Fruit fly (Drosophila melanogaster) whole organism, prepupa: Measurements from ENCODE around the gene Evi5.
A peak's percentile ranks its signal among the peaks of the same experiment; 100 is the strongest.

Source experiments
- Blimp-1 ChIP-seq: fragments of 200-800 bp; sonication (Bioruptor generic); optimal IDR thresholded peaks from 3 replicates; lab custom pipeline; 2017; ENCODE audit warnings: missing biosample characterization, missing genetic modification characterization, mild to moderate bottlenecking, moderate library complexity, missing genetic modification reagents
- CG10631 ChIP-seq: fragments of 200-800 bp; sonication (Bioruptor generic); optimal IDR thresholded peaks from 2 replicates; lab custom pipeline; 2016; ENCODE audit warnings: missing biosample characterization, missing genetic modification characterization
- CG10669 ChIP-seq: fragments of 200-800 bp; sonication (Bioruptor generic); optimal IDR thresholded peaks from 3 replicates; lab custom pipeline; 2018; ENCODE audit warnings: missing biosample characterization, mild to moderate bottlenecking, missing genetic modification characterization, moderate library complexity
- CG15336 ChIP-seq: fragments of 200-800 bp; sonication (Bioruptor generic); IDR thresholded peaks from 2 replicates; pipeline ENCODE4 v1.3.6; 2022; ENCODE audit warnings: missing biosample characterization, missing genetic modification characterization
- CG1621 ChIP-seq: fragments of 200-800 bp; sonication (Bioruptor generic); optimal IDR thresholded peaks from 3 replicates; lab custom pipeline; 2018; ENCODE audit warnings: missing biosample characterization, mild to moderate bottlenecking, missing genetic modification characterization
- CG16779 ChIP-seq: fragments of 200-800 bp; sonication (Bioruptor generic); optimal IDR thresholded peaks from 3 replicates; lab custom pipeline; 2017; ENCODE audit warnings: missing biosample characterization, mild to moderate bottlenecking, missing genetic modification characterization
- CG3032 ChIP-seq: fragments of 200-800 bp; optimal IDR thresholded peaks from 2 replicates; lab custom pipeline; 2019; ENCODE audit warnings: missing biosample characterization, mild to moderate bottlenecking, missing genetic modification characterization, moderate library complexity
- CG31627 ChIP-seq: fragments of 200-800 bp; sonication (Bioruptor generic); optimal IDR thresholded peaks from 3 replicates; lab custom pipeline; 2016; ENCODE audit warnings: missing biosample characterization, missing genetic modification characterization
- CG34406 ChIP-seq: fragments of 200-800 bp; sonication (Bioruptor generic); optimal IDR thresholded peaks from 3 replicates; lab custom pipeline; 2016; ENCODE audit warnings: missing biosample characterization, missing genetic modification characterization
- CG4318 ChIP-seq: fragments of 200-800 bp; sonication (Bioruptor generic); optimal IDR thresholded peaks from 3 replicates; lab custom pipeline; 2017; ENCODE audit warnings: missing biosample characterization, mild to moderate bottlenecking, missing genetic modification characterization
- CG6792 ChIP-seq: fragments of 200-800 bp; sonication (Bioruptor generic); optimal IDR thresholded peaks from 3 replicates; lab custom pipeline; 2016; ENCODE audit warnings: missing biosample characterization, missing genetic modification characterization
- CG6808 ChIP-seq: fragments of 200-800 bp; sonication (Bioruptor generic); optimal IDR thresholded peaks from 3 replicates; lab custom pipeline; 2017; ENCODE audit warnings: missing biosample characterization, missing genetic modification characterization, mild to moderate bottlenecking, moderate library complexity, missing genetic modification reagents
- CG6854 ChIP-seq: fragments of 200-800 bp; sonication (Bioruptor generic); optimal IDR thresholded peaks from 2 replicates; lab custom pipeline; 2017; ENCODE audit warnings: missing biosample characterization, mild to moderate bottlenecking, missing genetic modification characterization
- CG7368 ChIP-seq: fragments of 200-800 bp; sonication (Bioruptor generic); optimal IDR thresholded peaks from 3 replicates; lab custom pipeline; 2016; ENCODE audit warnings: missing biosample characterization, missing genetic modification characterization
- CG8119 ChIP-seq: fragments of 200-800 bp; sonication (Bioruptor generic); IDR thresholded peaks from 3 replicates; pipeline ENCODE4 v1.3.6; 2022; ENCODE audit warnings: missing biosample characterization, missing genetic modification characterization
- CG8319 ChIP-seq: fragments of 200-800 bp; sonication (Bioruptor generic); optimal IDR thresholded peaks from 3 replicates; lab custom pipeline; 2016; ENCODE audit warnings: missing biosample characterization, missing genetic modification characterization
- CG8632 ChIP-seq: fragments of 200-800 bp; sonication (Bioruptor generic); optimal IDR thresholded peaks from 3 replicates; lab custom pipeline; 2016; ENCODE audit warnings: missing biosample characterization, missing genetic modification characterization
- CG9139 ChIP-seq: fragments of 200-800 bp; sonication (Bioruptor generic); optimal IDR thresholded peaks from 3 replicates; lab custom pipeline; 2017; ENCODE audit warnings: missing biosample characterization, mild to moderate bottlenecking, missing genetic modification characterization
- Eip78C ChIP-seq: fragments of 200-800 bp; sonication (Bioruptor generic); peaks from one replicate; lab custom pipeline; 2016; ENCODE audit warnings: missing biosample characterization, missing genetic modification characterization
- Eip93F ChIP-seq: fragments of 200-800 bp; sonication (Bioruptor generic); optimal IDR thresholded peaks from 2 replicates; lab custom pipeline; 2016; ENCODE audit warnings: missing biosample characterization, mild to moderate bottlenecking, missing genetic modification characterization
- Ets21C ChIP-seq: fragments of 200-800 bp; sonication (Bioruptor generic); optimal IDR thresholded peaks from 3 replicates; lab custom pipeline; 2016; ENCODE audit warnings: missing biosample characterization, missing genetic modification characterization
- Ets96B ChIP-seq: fragments of 200-800 bp; optimal IDR thresholded peaks from 2 replicates; lab custom pipeline; 2019; ENCODE audit warnings: missing biosample characterization, mild to moderate bottlenecking, missing genetic modification characterization, moderate library complexity
- Gug ChIP-seq: fragments of 200-800 bp; sonication (Bioruptor generic); IDR thresholded peaks from 2 replicates; pipeline ENCODE4 v1.3.6; 2022; ENCODE audit warnings: missing biosample characterization, missing genetic modification characterization
- Hr39 ChIP-seq: fragments of 200-800 bp; sonication (Bioruptor generic); optimal IDR thresholded peaks from 2 replicates; lab custom pipeline; 2016; ENCODE audit warnings: missing biosample characterization, missing genetic modification characterization
- Lpt ChIP-seq: fragments of 200-800 bp; sonication (Bioruptor generic); optimal IDR thresholded peaks from 3 replicates; lab custom pipeline; 2016; ENCODE audit warnings: missing biosample characterization, missing genetic modification characterization
- Met ChIP-seq: fragments of 200-800 bp; sonication (Bioruptor generic); optimal IDR thresholded peaks from 3 replicates; lab custom pipeline; 2016; ENCODE audit warnings: missing biosample characterization, missing genetic modification characterization
- Smox ChIP-seq: fragments of 200-800 bp; sonication (Bioruptor generic); optimal IDR thresholded peaks from 3 replicates; lab custom pipeline; 2016; ENCODE audit warnings: missing biosample characterization, missing genetic modification characterization
- Sox102F ChIP-seq: fragments of 200-800 bp; sonication (Bioruptor generic); optimal IDR thresholded peaks from 2 replicates; lab custom pipeline; 2016; ENCODE audit warnings: missing biosample characterization, mild to moderate bottlenecking, missing genetic modification characterization
- Sox14 ChIP-seq: fragments of 200-800 bp; sonication (Bioruptor generic); optimal IDR thresholded peaks from 3 replicates; lab custom pipeline; 2016; ENCODE audit warnings: missing biosample characterization, missing genetic modification characterization
- Sox15 ChIP-seq: fragments of 200-800 bp; sonication (Bioruptor generic); optimal IDR thresholded peaks from 3 replicates; lab custom pipeline; 2016; ENCODE audit warnings: missing biosample characterization, missing genetic modification characterization
- acj6 ChIP-seq: fragments of 200-800 bp; sonication (Bioruptor generic); optimal IDR thresholded peaks from 3 replicates; lab custom pipeline; 2016; ENCODE audit warnings: missing biosample characterization, missing genetic modification characterization
- cyc ChIP-seq: fragments of 200-800 bp; sonication (Bioruptor generic); optimal IDR thresholded peaks from 3 replicates; lab custom pipeline; 2016; ENCODE audit warnings: missing biosample characterization, missing genetic modification characterization
- dac ChIP-seq: fragments of 200-800 bp; sonication (Bioruptor generic); optimal IDR thresholded peaks from 2 replicates; lab custom pipeline; 2017; ENCODE audit warnings: missing biosample characterization, mild to moderate bottlenecking, missing genetic modification characterization
- dsx ChIP-seq: fragments of 200-800 bp; optimal IDR thresholded peaks from 3 replicates; lab custom pipeline; 2019; ENCODE audit warnings: missing biosample characterization, mild to moderate bottlenecking, missing genetic modification characterization, moderate library complexity; ENCODE audit not compliant: poor library complexity, severe bottlenecking
- esn ChIP-seq: fragments of 200-800 bp; sonication (Bioruptor generic); optimal IDR thresholded peaks from 2 replicates; lab custom pipeline; 2016; ENCODE audit warnings: missing biosample characterization, mild to moderate bottlenecking, missing genetic modification characterization, moderate library complexity
- fd59A ChIP-seq: fragments of 200-800 bp; sonication (Bioruptor generic); optimal IDR thresholded peaks from 2 replicates; lab custom pipeline; 2017; ENCODE audit warnings: missing biosample characterization, mild to moderate bottlenecking, missing genetic modification characterization, missing genetic modification reagents
- fd85E ChIP-seq: fragments of 200-800 bp; sonication (Bioruptor generic); optimal IDR thresholded peaks from 3 replicates; lab custom pipeline; 2016; ENCODE audit warnings: missing biosample characterization, missing genetic modification characterization
- net ChIP-seq: fragments of 200-800 bp; sonication (Bioruptor generic); optimal IDR thresholded peaks from 3 replicates; lab custom pipeline; 2016; ENCODE audit warnings: missing biosample characterization, missing genetic modification characterization
- pdm3 ChIP-seq: fragments of 200-800 bp; sonication (Bioruptor generic); optimal IDR thresholded peaks from 3 replicates; lab custom pipeline; 2016; ENCODE audit warnings: missing biosample characterization, missing genetic modification characterization
- salr ChIP-seq, 2 experiments: fragments of 200-800 bp; sonication (Bioruptor generic); optimal IDR thresholded peaks; 3 replicates each; lab custom pipeline; 2016 to 2018; ENCODE audit warnings: missing biosample characterization in 2 of 2, missing genetic modification characterization in 2 of 2, mild to moderate bottlenecking in 1 of 2
- spab ChIP-seq: fragments of 200-800 bp; sonication (Bioruptor generic); optimal IDR thresholded peaks from 2 replicates; lab custom pipeline; 2017; ENCODE audit warnings: missing biosample characterization, mild to moderate bottlenecking, missing genetic modification characterization, missing genetic modification reagents
- ss ChIP-seq, 2 experiments: fragments of 200-800 bp; sonication (Bioruptor generic); optimal IDR thresholded peaks; 2 replicates in 1 of 2; 3 replicates in 1 of 2; lab custom pipeline; 2017 to 2018; ENCODE audit warnings: mild to moderate bottlenecking in 2 of 2, missing biosample characterization in 2 of 2, missing genetic modification characterization in 2 of 2, moderate library complexity in 1 of 2
- svp ChIP-seq: fragments of 200-800 bp; sonication (Bioruptor generic); peaks from one replicate; lab custom pipeline; 2016; ENCODE audit warnings: missing biosample characterization, missing genetic modification characterization
- topi ChIP-seq: fragments of 200-800 bp; sonication (Bioruptor generic); optimal IDR thresholded peaks from 3 replicates; lab custom pipeline; 2016; ENCODE audit warnings: missing biosample characterization, missing genetic modification characterization
- vri ChIP-seq: fragments of 200-800 bp; sonication (Bioruptor generic); optimal IDR thresholded peaks from 3 replicates; lab custom pipeline; 2016; ENCODE audit warnings: missing biosample characterization, mild to moderate bottlenecking, missing genetic modification characterization

The Evi5 gene

dm6 chrX:11441829-11442634 lies 12.2 kb downstream of the Evi5 start, which contains the start of gene Sk1 (continued):
- peak; percentile 33 for TF ChIP-seq topi (GFP tag; lab: Kevin White, UChicago)
- no peak for TF ChIP-seq fd59A (GFP tag; lab: Kevin White, UChicago)
- peak; percentile 9 for TF ChIP-seq CG8632 (GFP tag; lab: Kevin White, UChicago)
- TF ChIP-seq Gug (GFP tag; lab: Robert Waterston, UW): no peak
- TF ChIP-seq Sox15 (GFP tag; lab: Kevin White, UChicago): no peak
- no peak for TF ChIP-seq Ets21C (GFP tag; lab: Kevin White, UChicago)
- TF ChIP-seq cyc (GFP tag; lab: Kevin White, UChicago): peak; percentile 44
- TF ChIP-seq CG10631 (GFP tag; lab: Kevin White, UChicago): no peak
- TF ChIP-seq net (GFP tag; lab: Kevin White, UChicago): peak; percentile 35
- no peak for TF ChIP-seq CG6854 (GFP tag; lab: Kevin White, UChicago)
- TF ChIP-seq CG4318 (GFP tag; lab: Kevin White, UChicago): no peak
- TF ChIP-seq CG8119 (GFP tag; lab: Robert Waterston, UW): 0 out of 3 replicates have a peak, but pooled peaks have one; percentile 27
- TF ChIP-seq CG15336: peak; percentile 35; the same call in 1 of the 2 replicates
- TF ChIP-seq fd85E (GFP tag; lab: Kevin White, UChicago): no peak
- no peak for TF ChIP-seq dac (GFP tag; lab: Kevin White, UChicago)
- no peak for TF ChIP-seq Eip93F
- TF ChIP-seq Lpt: peak; percentile 16
- TF ChIP-seq dsx (GFP tag; lab: Kevin White, UChicago): no peak
- TF ChIP-seq CG10669: no peak
- peak; percentile 74 for TF ChIP-seq svp (GFP tag; lab: Kevin White, UChicago)
- peak; percentile 74 for TF ChIP-seq vri (GFP tag; lab: Kevin White, UChicago)
- no peak for TF ChIP-seq CG1621
- peak; percentile 37 for TF ChIP-seq CG34406 (GFP tag; lab: Kevin White, UChicago)
- TF ChIP-seq acj6 (GFP tag; lab: Kevin White, UChicago): peak; percentile 7
- TF ChIP-seq CG31627 (GFP tag; lab: Kevin White, UChicago): peak; percentile 19
- peak; percentile 28 for TF ChIP-seq Hr39 (GFP tag; lab: Kevin White, UChicago)
- no peak for TF ChIP-seq Sox102F
- TF ChIP-seq Ets96B (tag; lab: Kevin White, UChicago): no peak
- TF ChIP-seq Met: peak; percentile 45
- no peak for TF ChIP-seq CG9139
- no peak for TF ChIP-seq CG16779 (tag; lab: Kevin White, UChicago)
- TF ChIP-seq salr (GFP tag; optimal IDR thresholded peaks at IDR 0.05; lab: Kevin White, UChicago): no peak

dm6 chrX:11440944-11441343 lies 13.2 kb downstream of the Evi5 start:
- no peak for TF ChIP-seq Sox14 (GFP tag; lab: Kevin White, UChicago)
- TF ChIP-seq spab (GFP tag; lab: Kevin White, UChicago): no peak
- no peak for TF ChIP-seq dsx (GFP tag; lab: Kevin White, UChicago)
- no peak for TF ChIP-seq CG6808
- TF ChIP-seq CG15336: 0 out of 2 replicates have a peak, but pooled peaks have one; percentile 15
- TF ChIP-seq acj6 (GFP tag; lab: Kevin White, UChicago): peak; percentile 5
- TF ChIP-seq CG9139: no peak
- TF ChIP-seq salr (GFP tag; optimal IDR thresholded peaks at IDR 0.05; lab: Kevin White, UChicago): no peak
- TF ChIP-seq esn: peak; percentile 29
- no peak for TF ChIP-seq CG6792 (GFP tag; lab: Kevin White, UChicago)
- no peak for TF ChIP-seq CG4318 (GFP tag; lab: Kevin White, UChicago)
- TF ChIP-seq ss (GFP tag; optimal IDR thresholded peaks at IDR 0.05; lab: Kevin White, UChicago): no peak
- no peak for TF ChIP-seq CG10631 (GFP tag; lab: Kevin White, UChicago)
- no peak for TF ChIP-seq pdm3 (GFP tag; lab: Kevin White, UChicago)
- TF ChIP-seq Gug (GFP tag; lab: Robert Waterston, UW): no peak
- no peak for TF ChIP-seq CG8319
- TF ChIP-seq CG7368 (GFP tag; lab: Kevin White, UChicago): no peak
- TF ChIP-seq Blimp-1 (GFP tag; lab: Kevin White, UChicago): no peak
- no peak for TF ChIP-seq CG6854 (GFP tag; lab: Kevin White, UChicago)
- TF ChIP-seq Eip78C (GFP tag; lab: Kevin White, UChicago): peak; percentile 71
- no peak for TF ChIP-seq CG3032 (tag; lab: Kevin White, UChicago)
- no peak for TF ChIP-seq Hr39 (GFP tag; lab: Kevin White, UChicago)
- peak; percentile 44 for TF ChIP-seq CG8632 (GFP tag; lab: Kevin White, UChicago)
- TF ChIP-seq svp (GFP tag; lab: Kevin White, UChicago): peak; percentile 50
- TF ChIP-seq Ets21C (GFP tag; lab: Kevin White, UChicago): no peak
- TF ChIP-seq Eip93F: no peak
- peak; percentile 33 for TF ChIP-seq Met
- TF ChIP-seq Smox: peak; percentile 9
